Fruit fly (Drosophila melanogaster) whole organism, prepupa: Measurements from ENCODE around the gene Strip.

Experiments
- Blimp-1 ChIP-seq: fragments of 200-800 bp; sonication (Bioruptor generic); optimal IDR thresholded peaks from 3 replicates; lab custom pipeline; 2017; ENCODE audit warnings: missing biosample characterization, missing genetic modification characterization, mild to moderate bottlenecking, moderate library complexity, missing genetic modification reagents
- CG10631 ChIP-seq: fragments of 200-800 bp; sonication (Bioruptor generic); optimal IDR thresholded peaks from 2 replicates; lab custom pipeline; 2016; ENCODE audit warnings: missing biosample characterization, missing genetic modification characterization
- CG10669 ChIP-seq: fragments of 200-800 bp; sonication (Bioruptor generic); optimal IDR thresholded peaks from 3 replicates; lab custom pipeline; 2018; ENCODE audit warnings: missing biosample characterization, mild to moderate bottlenecking, missing genetic modification characterization, moderate library complexity
- CG11762 ChIP-seq: fragments of 200-800 bp; sonication (Bioruptor generic); optimal IDR thresholded peaks from 3 replicates; lab custom pipeline; 2016; ENCODE audit warnings: missing biosample characterization, missing genetic modification characterization; ENCODE audit not compliant: insufficient read depth
- CG16779 ChIP-seq: fragments of 200-800 bp; sonication (Bioruptor generic); optimal IDR thresholded peaks from 3 replicates; lab custom pipeline; 2017; ENCODE audit warnings: missing biosample characterization, mild to moderate bottlenecking, missing genetic modification characterization
- CG3032 ChIP-seq: fragments of 200-800 bp; optimal IDR thresholded peaks from 2 replicates; lab custom pipeline; 2019; ENCODE audit warnings: missing biosample characterization, mild to moderate bottlenecking, missing genetic modification characterization, moderate library complexity
- CG31627 ChIP-seq: fragments of 200-800 bp; sonication (Bioruptor generic); optimal IDR thresholded peaks from 3 replicates; lab custom pipeline; 2016; ENCODE audit warnings: missing biosample characterization, missing genetic modification characterization
- CG34406 ChIP-seq: fragments of 200-800 bp; sonication (Bioruptor generic); optimal IDR thresholded peaks from 3 replicates; lab custom pipeline; 2016; ENCODE audit warnings: missing biosample characterization, missing genetic modification characterization
- CG3919 ChIP-seq: fragments of 200-800 bp; sonication (Bioruptor generic); optimal IDR thresholded peaks from 3 replicates; lab custom pipeline; 2016; ENCODE audit warnings: missing biosample characterization, missing genetic modification characterization
- CG4318 ChIP-seq: fragments of 200-800 bp; sonication (Bioruptor generic); optimal IDR thresholded peaks from 3 replicates; lab custom pipeline; 2017; ENCODE audit warnings: missing biosample characterization, mild to moderate bottlenecking, missing genetic modification characterization
- CG6792 ChIP-seq: fragments of 200-800 bp; sonication (Bioruptor generic); optimal IDR thresholded peaks from 3 replicates; lab custom pipeline; 2016; ENCODE audit warnings: missing biosample characterization, missing genetic modification characterization
- CG6808 ChIP-seq: fragments of 200-800 bp; sonication (Bioruptor generic); optimal IDR thresholded peaks from 3 replicates; lab custom pipeline; 2017; ENCODE audit warnings: missing biosample characterization, missing genetic modification characterization, mild to moderate bottlenecking, moderate library complexity, missing genetic modification reagents
- CG7368 ChIP-seq: fragments of 200-800 bp; sonication (Bioruptor generic); optimal IDR thresholded peaks from 3 replicates; lab custom pipeline; 2016; ENCODE audit warnings: missing biosample characterization, missing genetic modification characterization
- CG8119 ChIP-seq: fragments of 200-800 bp; sonication (Bioruptor generic); IDR thresholded peaks from 3 replicates; pipeline ENCODE4 v1.3.6; 2022; ENCODE audit warnings: missing biosample characterization, missing genetic modification characterization
- CG8319 ChIP-seq: fragments of 200-800 bp; sonication (Bioruptor generic); optimal IDR thresholded peaks from 3 replicates; lab custom pipeline; 2016; ENCODE audit warnings: missing biosample characterization, missing genetic modification characterization
- CG9139 ChIP-seq: fragments of 200-800 bp; sonication (Bioruptor generic); optimal IDR thresholded peaks from 3 replicates; lab custom pipeline; 2017; ENCODE audit warnings: missing biosample characterization, mild to moderate bottlenecking, missing genetic modification characterization
- Eip93F ChIP-seq: fragments of 200-800 bp; sonication (Bioruptor generic); optimal IDR thresholded peaks from 2 replicates; lab custom pipeline; 2016; ENCODE audit warnings: missing biosample characterization, mild to moderate bottlenecking, missing genetic modification characterization
- Ets21C ChIP-seq: fragments of 200-800 bp; sonication (Bioruptor generic); optimal IDR thresholded peaks from 3 replicates; lab custom pipeline; 2016; ENCODE audit warnings: missing biosample characterization, missing genetic modification characterization
- Hr39 ChIP-seq: fragments of 200-800 bp; sonication (Bioruptor generic); optimal IDR thresholded peaks from 2 replicates; lab custom pipeline; 2016; ENCODE audit warnings: missing biosample characterization, missing genetic modification characterization
- Lpt ChIP-seq: fragments of 200-800 bp; sonication (Bioruptor generic); optimal IDR thresholded peaks from 3 replicates; lab custom pipeline; 2016; ENCODE audit warnings: missing biosample characterization, missing genetic modification characterization
- Smox ChIP-seq: fragments of 200-800 bp; sonication (Bioruptor generic); optimal IDR thresholded peaks from 3 replicates; lab custom pipeline; 2016; ENCODE audit warnings: missing biosample characterization, missing genetic modification characterization
- Sox15 ChIP-seq: fragments of 200-800 bp; sonication (Bioruptor generic); optimal IDR thresholded peaks from 3 replicates; lab custom pipeline; 2016; ENCODE audit warnings: missing biosample characterization, missing genetic modification characterization
- achi ChIP-seq: fragments of 200-800 bp; sonication (Bioruptor generic); optimal IDR thresholded peaks from 3 replicates; lab custom pipeline; 2016; ENCODE audit warnings: missing biosample characterization, missing genetic modification characterization
- dac ChIP-seq: fragments of 200-800 bp; sonication (Bioruptor generic); optimal IDR thresholded peaks from 2 replicates; lab custom pipeline; 2017; ENCODE audit warnings: missing biosample characterization, mild to moderate bottlenecking, missing genetic modification characterization
- fd59A ChIP-seq: fragments of 200-800 bp; sonication (Bioruptor generic); optimal IDR thresholded peaks from 2 replicates; lab custom pipeline; 2017; ENCODE audit warnings: missing biosample characterization, mild to moderate bottlenecking, missing genetic modification characterization, missing genetic modification reagents
- fd85E ChIP-seq: fragments of 200-800 bp; sonication (Bioruptor generic); optimal IDR thresholded peaks from 3 replicates; lab custom pipeline; 2016; ENCODE audit warnings: missing biosample characterization, missing genetic modification characterization
- fkh ChIP-seq: fragments of 200-800 bp; sonication (Bioruptor generic); optimal IDR thresholded peaks from 3 replicates; lab custom pipeline; 2017; ENCODE audit warnings: missing biosample characterization, mild to moderate bottlenecking, missing genetic modification characterization, moderate library complexity
- lz ChIP-seq: fragments of 200-800 bp; sonication (Bioruptor generic); optimal IDR thresholded peaks from 3 replicates; lab custom pipeline; 2016; ENCODE audit warnings: missing biosample characterization, missing genetic modification characterization
- salr ChIP-seq, 2 experiments: fragments of 200-800 bp; sonication (Bioruptor generic); optimal IDR thresholded peaks; 3 replicates each; lab custom pipeline; 2016 to 2018; ENCODE audit warnings: missing biosample characterization in 2 of 2, missing genetic modification characterization in 2 of 2, mild to moderate bottlenecking in 1 of 2
- svp ChIP-seq: fragments of 200-800 bp; sonication (Bioruptor generic); peaks from one replicate; lab custom pipeline; 2016; ENCODE audit warnings: missing biosample characterization, missing genetic modification characterization
- topi ChIP-seq: fragments of 200-800 bp; sonication (Bioruptor generic); optimal IDR thresholded peaks from 3 replicates; lab custom pipeline; 2016; ENCODE audit warnings: missing biosample characterization, missing genetic modification characterization
- vri ChIP-seq: fragments of 200-800 bp; sonication (Bioruptor generic); optimal IDR thresholded peaks from 3 replicates; lab custom pipeline; 2016; ENCODE audit warnings: missing biosample characterization, mild to moderate bottlenecking, missing genetic modification characterization

The Strip gene

DNA sequence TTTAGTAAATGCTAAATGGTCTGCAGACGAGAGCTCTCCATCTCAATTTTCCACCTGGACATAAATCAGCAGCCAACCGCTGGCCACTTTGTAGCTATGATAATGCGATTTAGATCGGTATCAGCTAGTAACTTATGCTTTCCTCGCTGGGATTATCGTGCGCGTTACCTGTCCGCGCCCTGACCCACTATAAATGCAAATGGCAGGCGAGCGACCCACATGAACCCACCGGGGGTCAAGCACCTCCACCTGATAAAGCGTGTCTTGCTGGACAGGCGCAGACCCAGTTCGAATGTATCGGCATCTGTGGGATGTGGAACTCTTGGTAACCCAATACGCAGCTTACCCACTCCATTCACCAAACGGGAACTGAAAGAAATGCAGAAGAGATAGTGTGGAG lies 24.6 kb upstream of the Strip start:
- no peak for TF ChIP-seq CG34406 (GFP tag; lab: Kevin White, UChicago)
- peak; percentile 77 for TF ChIP-seq svp (GFP tag; lab: Kevin White, UChicago)

DNA sequence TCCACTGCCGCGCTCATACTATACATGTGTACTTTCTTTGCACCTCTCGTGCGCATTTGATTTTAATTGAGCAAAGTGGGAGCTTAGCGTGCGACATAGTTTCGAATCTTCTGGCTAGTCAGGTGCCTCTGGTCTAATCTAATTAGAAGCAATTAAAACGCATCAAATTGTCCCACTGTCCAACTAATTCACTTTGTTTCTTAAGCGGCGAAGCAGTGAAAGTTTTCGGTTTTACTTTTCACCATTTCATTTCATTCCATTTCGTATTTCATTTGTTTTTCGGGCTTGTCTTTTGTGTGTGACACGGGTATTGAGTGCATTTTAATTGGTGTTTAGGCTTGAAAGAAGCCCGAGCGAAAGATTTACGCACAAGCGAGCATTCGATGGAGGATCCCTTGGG lies 23.8 kb upstream of the Strip start:
- TF ChIP-seq CG9139 (no peak), Blimp-1 (GFP tag; lab: Kevin White, UChicago) (peak; percentile 44)

DNA sequence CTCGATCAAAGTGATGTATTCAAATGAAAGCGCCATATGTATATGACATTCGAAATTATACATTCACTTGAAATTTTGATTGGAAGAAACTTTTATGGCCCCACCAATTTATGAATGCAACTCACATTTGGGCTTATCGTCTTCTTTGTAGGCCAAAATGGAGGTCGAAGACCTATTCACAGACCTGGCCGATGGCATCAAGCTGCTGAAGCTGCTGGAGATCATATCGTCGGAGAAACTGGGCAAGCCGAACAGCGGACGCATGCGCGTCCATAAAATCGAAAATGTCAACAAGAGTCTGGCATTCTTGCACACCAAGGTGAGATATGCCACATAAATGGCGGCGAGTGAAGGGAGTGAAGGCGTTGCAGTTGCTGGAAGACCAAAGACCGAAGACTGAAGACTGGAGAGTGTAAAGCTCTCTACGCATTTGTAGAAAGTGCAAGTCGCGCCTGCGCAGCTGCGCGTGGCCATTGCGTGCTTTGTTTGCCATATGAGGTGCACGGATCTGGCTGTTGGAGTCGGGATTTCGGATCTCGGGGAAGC lies 23.2 kb upstream of the Strip start:
- TF ChIP-seq Smox (GFP tag; lab: Kevin White, UChicago) (no peak), CG6808 (GFP tag; lab: Kevin White, UChicago) (no peak), CG7368 (GFP tag; lab: Kevin White, UChicago) (no peak), CG31627 (GFP tag; lab: Kevin White, UChicago) (no peak), CG8119 (no peak), Lpt (no peak), CG6792 (GFP tag; lab: Kevin White, UChicago) (no peak), fd85E (GFP tag; lab: Kevin White, UChicago) (no peak), CG10631 (GFP tag; lab: Kevin White, UChicago) (no peak), CG3032 (tag; lab: Kevin White, UChicago) (no peak), CG8319 (GFP tag; lab: Kevin White, UChicago) (no peak), Eip93F (GFP tag; lab: Kevin White, UChicago) (no peak), CG10669 (GFP tag; lab: Kevin White, UChicago) (no peak), lz (GFP tag; lab: Kevin White, UChicago) (no peak), CG4318 (no peak), salr (GFP tag; optimal IDR thresholded peaks at IDR 0.05; lab: Kevin White, UChicago) (no peak), achi (GFP tag; lab: Kevin White, UChicago) (no peak)

DNA sequence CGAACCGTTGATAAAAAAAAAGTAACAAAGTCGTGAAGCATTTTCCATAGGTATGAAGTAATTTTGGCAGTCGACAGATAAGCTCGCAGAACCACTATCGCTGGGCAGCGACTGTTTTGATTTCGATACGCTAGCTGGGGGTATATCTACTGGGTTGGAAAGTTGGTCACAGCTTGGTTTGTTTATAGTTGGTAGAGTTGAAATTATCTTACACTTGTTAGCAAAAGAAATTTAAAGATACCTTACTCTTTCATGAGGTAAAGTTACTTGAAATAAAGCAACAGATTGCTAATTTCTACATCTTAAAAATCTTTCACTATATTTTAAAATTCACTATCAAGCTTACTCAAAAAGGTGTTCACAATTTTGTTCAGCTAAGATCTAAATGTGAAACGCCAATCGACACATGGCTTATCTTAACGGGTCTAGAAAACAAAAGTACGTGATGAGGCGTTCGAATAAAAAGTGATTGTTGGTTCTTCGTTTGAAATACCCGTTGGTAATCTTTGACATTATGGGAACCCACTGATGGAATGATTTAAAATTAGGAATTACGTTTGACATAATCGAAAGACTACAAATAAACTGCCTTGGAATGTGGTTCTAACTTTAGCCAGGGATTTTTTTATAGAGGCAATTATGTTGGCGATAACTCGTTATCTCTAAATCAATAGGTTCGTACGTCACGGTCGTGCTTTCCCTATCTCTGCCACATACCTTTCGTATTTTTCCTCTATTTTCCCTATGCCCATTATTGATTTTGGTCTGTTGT lies 22.1 kb upstream of the Strip start:
- TF ChIP-seq vri, result peak; percentile 78
- no peak for TF ChIP-seq CG7368 (GFP tag; lab: Kevin White, UChicago)

DNA sequence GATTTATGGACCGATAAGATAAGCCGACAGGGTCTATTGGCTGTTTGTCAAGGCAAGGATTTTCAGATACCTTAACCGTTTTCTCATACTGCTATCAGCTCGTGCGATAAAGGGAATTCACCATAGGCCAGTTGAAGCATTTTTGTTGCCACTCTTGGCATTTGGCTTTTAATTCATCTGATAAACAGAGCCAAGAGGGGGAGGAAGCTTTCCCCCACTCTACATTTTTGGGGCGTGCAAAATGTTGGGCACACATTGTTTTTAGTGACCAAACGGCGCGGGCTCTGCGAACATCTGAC lies 21.1 kb upstream of the Strip start:
- TF ChIP-seq CG34406 (GFP tag; lab: Kevin White, UChicago), result no peak
- no peak for TF ChIP-seq Hr39 (GFP tag; lab: Kevin White, UChicago)
- no peak for TF ChIP-seq fd59A (GFP tag; lab: Kevin White, UChicago)
- TF ChIP-seq Smox (GFP tag; lab: Kevin White, UChicago), result no peak
- TF ChIP-seq fd85E (GFP tag; lab: Kevin White, UChicago), result no peak
- TF ChIP-seq Sox15 (GFP tag; lab: Kevin White, UChicago), result no peak
- no peak for TF ChIP-seq CG3919 (GFP tag; lab: Kevin White, UChicago)
- TF ChIP-seq Ets21C, result no peak
- no peak for TF ChIP-seq CG9139
- TF ChIP-seq CG16779 (tag; lab: Kevin White, UChicago), result no peak
- TF ChIP-seq topi (GFP tag; lab: Kevin White, UChicago), result no peak
- no peak for TF ChIP-seq CG31627 (GFP tag; lab: Kevin White, UChicago)
- no peak for TF ChIP-seq dac (GFP tag; lab: Kevin White, UChicago)
- TF ChIP-seq CG11762 (GFP tag; lab: Kevin White, UChicago), result no peak
- TF ChIP-seq fkh, result no peak
- TF ChIP-seq CG6808 (GFP tag; lab: Kevin White, UChicago), result no peak
